Fruit fly (Drosophila melanogaster): Measurements from ENCODE around the gene CG5653.

dm6 chr3L:8924999-8925398 is 41.2 kb downstream of the CG5653 start:
- TF ChIP-seq CG2712 (tag; optimal IDR thresholded peaks at IDR 0.05), result no peak
- TF ChIP-seq CG7745 (tag; optimal IDR thresholded peaks at IDR 0.05), result no peak
- TF ChIP-seq CG4820 (GFP tag; optimal IDR thresholded peaks at IDR 0.05), result no peak
- TF ChIP-seq chif (GFP tag; optimal IDR thresholded peaks at IDR 0.05), result no peak
- TF ChIP-seq C15 (GFP tag; IDR thresholded peaks at IDR 0.05), result no peak
- TF ChIP-seq CG12769 (tag; optimal IDR thresholded peaks at IDR 0.05), result no peak
- no peak for TF ChIP-seq sob (GFP tag; IDR thresholded peaks at IDR 0.05)
- no peak for TF ChIP-seq CG2129 (GFP tag; IDR thresholded peaks at IDR 0.05; ENCODE audit: partially characterized antibody)
- no peak for TF ChIP-seq CG8478 (optimal IDR thresholded peaks at IDR 0.05)
- no peak for TF ChIP-seq Sin3A (optimal IDR thresholded peaks at IDR 0.05)
- no peak for TF ChIP-seq Sox102F (GFP tag; optimal IDR thresholded peaks at IDR 0.05)
- TF ChIP-seq bbx (GFP tag; IDR thresholded peaks at IDR 0.05; ENCODE audit: partially characterized antibody), result no peak
- no peak for TF ChIP-seq CG18599 (GFP tag; optimal IDR thresholded peaks at IDR 0.05)
